Worm (Caenorhabditis elegans) whole organism, L3 larva: ENCODE data around the gene F46G10.2.

Experiments used
- aly-2 ChIP-seq: fragments of 150-350 bp; optimal IDR thresholded peaks from 2 replicates; lab custom pipeline; 2014; ENCODE audit warnings: missing biosample characterization, missing genetic modification characterization
- ama-1 ChIP-seq: fragments of 150-350 bp; optimal IDR thresholded peaks from 2 replicates; lab custom pipeline; 2018
- ceh-16 ChIP-seq: sonication (generic microtip); optimal IDR thresholded peaks from 2 replicates; lab custom pipeline; 2017; ENCODE audit warnings: missing biosample characterization, missing genetic modification characterization
- daf-12 ChIP-seq: fragments of 150-350 bp; optimal IDR thresholded peaks from 2 replicates; lab custom pipeline; 2014; ENCODE audit warnings: missing biosample characterization, missing genetic modification reagents, missing genetic modification characterization
- elt-3 ChIP-seq, 3 experiments: fragments of 150-350 bp in 1 of 3; sonication (generic microtip) in 2 of 3; optimal IDR thresholded peaks; 2 replicates in 2 of 3; 4 replicates in 1 of 3; lab custom pipeline; 2014 to 2017; ENCODE audit warnings: missing biosample characterization in 3 of 3, missing genetic modification characterization in 3 of 3
- fkh-10 ChIP-seq: sonication (generic microtip); optimal IDR thresholded peaks from 2 replicates; lab custom pipeline; 2017; ENCODE audit warnings: missing biosample characterization, missing genetic modification reagents, missing genetic modification characterization
- lin-39 ChIP-seq: fragments of 150-350 bp; optimal IDR thresholded peaks from 2 replicates; lab custom pipeline; 2018; ENCODE audit warnings: missing biosample characterization, missing genetic modification reagents, missing genetic modification characterization
- mdl-1 ChIP-seq: fragments of 150-350 bp; optimal IDR thresholded peaks from 2 replicates; lab custom pipeline; 2014; ENCODE audit warnings: missing biosample characterization, missing genetic modification characterization
- nhr-11 ChIP-seq: fragments of 150-350 bp; optimal IDR thresholded peaks from 2 replicates; lab custom pipeline; 2014; ENCODE audit warnings: missing biosample characterization, missing genetic modification characterization
- nhr-12 ChIP-seq: fragments of 150-350 bp; optimal IDR thresholded peaks from 2 replicates; lab custom pipeline; 2014; ENCODE audit warnings: missing biosample characterization, missing genetic modification characterization
- pha-4 ChIP-seq: fragments of 150-350 bp; optimal IDR thresholded peaks from 2 replicates; lab custom pipeline; 2014; ENCODE audit warnings: missing biosample characterization, missing genetic modification reagents, missing genetic modification characterization
- skn-1 ChIP-seq: fragments of 150-350 bp; optimal IDR thresholded peaks from 2 replicates; lab custom pipeline; 2014; ENCODE audit warnings: missing biosample characterization, missing genetic modification characterization
- unc-62 ChIP-seq: fragments of 150-350 bp; sonication (generic microtip); optimal IDR thresholded peaks from 4 replicates; lab custom pipeline; 2014; ENCODE audit warnings: missing biosample characterization, missing genetic modification reagents, missing genetic modification characterization

- TF ChIP-seq elt-3 (tag; optimal IDR thresholded peaks at IDR 0.05; lab: Kevin White, UChicago) (no peak), lin-39 (tag; lab: Kevin White, UChicago) (no peak), pha-4 (tag; lab: Kevin White, UChicago) (no peak), skn-1 (no peak), unc-62 (GFP tag; lab: Kevin White, UChicago) (no peak), ama-1 (no peak), nhr-11 (tag; lab: Kevin White, UChicago) (no peak), aly-2 (tag; lab: Kevin White, UChicago) (no peak), fkh-10 (GFP tag; lab: Kevin White, UChicago) (no peak), nhr-12 (no peak), daf-12 (no peak), mdl-1 (no peak), ceh-16 (tag; lab: Kevin White, UChicago) (no peak)
These were observed 42.1 kb downstream of the F46G10.2 start, which contains the start of gene C49F8.1 for ce11 chrX:13364897-13365296.
